Fruit fly (Drosophila melanogaster) whole organism, embryonic: Measurements from ENCODE around the gene CG43638.
A peak's percentile ranks its signal among the peaks of the same experiment; 100 is the strongest.

Source experiments
- CG10543 ChIP-seq: fragments of 200-800 bp; sonication (Bioruptor generic); optimal IDR thresholded peaks from 3 replicates; lab custom pipeline; 2017; ENCODE audit warnings: missing biosample characterization, mild to moderate bottlenecking, missing genetic modification characterization, moderate library complexity
- CG10959 ChIP-seq: fragments of 200-800 bp; sonication (Bioruptor generic); IDR thresholded peaks from 2 replicates; pipeline ENCODE4 v1.3.6; 2022; ENCODE audit warnings: missing biosample characterization, missing genetic modification characterization
- CG11504 ChIP-seq: fragments of 200-800 bp; sonication (Bioruptor generic); optimal IDR thresholded peaks from 3 replicates; lab custom pipeline; 2019; ENCODE audit warnings: missing biosample characterization, mild to moderate bottlenecking, missing genetic modification characterization, moderate library complexity
- CG13624 ChIP-seq: fragments of 200-800 bp; sonication (Bioruptor generic); optimal IDR thresholded peaks from 2 replicates; lab custom pipeline; 2016; ENCODE audit warnings: missing biosample characterization, missing genetic modification characterization
- CG15601 ChIP-seq: fragments of 200-800 bp; sonication (Bioruptor generic); optimal IDR thresholded peaks from 3 replicates; lab custom pipeline; 2019; ENCODE audit warnings: missing biosample characterization, mild to moderate bottlenecking, missing genetic modification characterization, moderate library complexity
- CG16815 ChIP-seq: fragments of 200-800 bp; sonication (Bioruptor generic); optimal IDR thresholded peaks from 3 replicates; lab custom pipeline; 2017; ENCODE audit warnings: missing biosample characterization, mild to moderate bottlenecking, missing genetic modification characterization
- CG18599 ChIP-seq: fragments of 200-800 bp; sonication (Bioruptor generic); optimal IDR thresholded peaks from 3 replicates; lab custom pipeline; 2017; ENCODE audit warnings: missing biosample characterization, missing genetic modification characterization, mild to moderate bottlenecking, moderate library complexity, missing genetic modification reagents
- CG2116 ChIP-seq: fragments of 200-800 bp; sonication (Bioruptor generic); optimal IDR thresholded peaks from 3 replicates; lab custom pipeline; 2018; ENCODE audit warnings: missing biosample characterization, mild to moderate bottlenecking, missing genetic modification characterization
- CG2120 ChIP-seq: fragments of 200-800 bp; sonication (Bioruptor generic); optimal IDR thresholded peaks from 3 replicates; lab custom pipeline; 2016; ENCODE audit warnings: missing biosample characterization, missing genetic modification characterization
- CG2199 ChIP-seq: fragments of 200-800 bp; sonication (Bioruptor generic); IDR thresholded peaks from 3 replicates; pipeline ENCODE4 v1.3.6; 2022; ENCODE audit warnings: missing biosample characterization, missing genetic modification characterization
- CG2875 ChIP-seq: fragments of 200-800 bp; sonication (Bioruptor generic); optimal IDR thresholded peaks from 2 replicates; lab custom pipeline; 2017; ENCODE audit warnings: missing biosample characterization, mild to moderate bottlenecking, missing genetic modification characterization, missing genetic modification reagents
- CG2889 ChIP-seq: fragments of 200-800 bp; sonication (Bioruptor generic); IDR thresholded peaks from 3 replicates; pipeline ENCODE4 v1.3.6; 2022; ENCODE audit warnings: missing biosample characterization, missing genetic modification characterization
- CG31365 ChIP-seq: fragments of 200-800 bp; sonication (Bioruptor generic); optimal IDR thresholded peaks from 2 replicates; lab custom pipeline; 2018; ENCODE audit warnings: missing biosample characterization, mild to moderate bottlenecking, missing genetic modification characterization
- CG31441 ChIP-seq: fragments of 200-800 bp; sonication (Bioruptor generic); IDR thresholded peaks from 2 replicates; pipeline ENCODE4 v1.3.6; 2022; ENCODE audit warnings: missing biosample characterization, missing genetic modification characterization
- CG32772 ChIP-seq: fragments of 200-800 bp; sonication (Bioruptor generic); IDR thresholded peaks from 2 replicates; pipeline ENCODE4 v1.3.6; 2022; ENCODE audit warnings: missing biosample characterization, missing genetic modification characterization
- CG34422 ChIP-seq: fragments of 200-800 bp; sonication (Bioruptor generic); IDR thresholded peaks from 3 replicates; pipeline ENCODE4 v1.3.6; 2022; ENCODE audit warnings: missing biosample characterization, missing genetic modification characterization
- CG4617 ChIP-seq: fragments of 200-800 bp; sonication (Bioruptor generic); optimal IDR thresholded peaks from 3 replicates; lab custom pipeline; 2016; ENCODE audit warnings: missing biosample characterization, missing genetic modification characterization, borderline replicate concordance
- CG4707 ChIP-seq: fragments of 200-800 bp; sonication (Bioruptor generic); optimal IDR thresholded peaks from 2 replicates; lab custom pipeline; 2018; ENCODE audit warnings: missing biosample characterization, mild to moderate bottlenecking, missing genetic modification characterization, moderate library complexity
- CG4730 ChIP-seq: fragments of 200-800 bp; sonication (Bioruptor generic); IDR thresholded peaks from 2 replicates; pipeline ENCODE4 v1.3.6; 2022; ENCODE audit warnings: missing biosample characterization, missing genetic modification characterization
- CG5180 ChIP-seq: fragments of 200-800 bp; sonication (Bioruptor generic); optimal IDR thresholded peaks from 3 replicates; lab custom pipeline; 2017; ENCODE audit warnings: missing biosample characterization, missing genetic modification characterization, mild to moderate bottlenecking, moderate library complexity, missing genetic modification reagents
- CG6689 ChIP-seq: fragments of 200-800 bp; sonication (Bioruptor generic); IDR thresholded peaks from 2 replicates; pipeline ENCODE4 v1.3.6; 2022; ENCODE audit warnings: missing biosample characterization, missing genetic modification characterization
- D19A ChIP-seq: fragments of 200-800 bp; optimal IDR thresholded peaks from 3 replicates; lab custom pipeline; 2019; ENCODE audit warnings: missing biosample characterization, mild to moderate bottlenecking, missing genetic modification characterization, moderate library complexity
- HLH3B ChIP-seq: fragments of 200-800 bp; sonication (Bioruptor generic); IDR thresholded peaks from 2 replicates; pipeline ENCODE4 v1.3.6; 2022; ENCODE audit warnings: missing biosample characterization, missing genetic modification characterization
- HLH54F ChIP-seq: fragments of 200-800 bp; sonication (Bioruptor generic); optimal IDR thresholded peaks from 3 replicates; lab custom pipeline; 2016; ENCODE audit warnings: missing biosample characterization, missing genetic modification characterization
- HmgD ChIP-seq: fragments of 200-800 bp; sonication (Bioruptor generic); optimal IDR thresholded peaks from 3 replicates; lab custom pipeline; 2016; ENCODE audit warnings: missing biosample characterization, missing genetic modification characterization
- Hr3 ChIP-seq: fragments of 200-800 bp; sonication (Bioruptor generic); optimal IDR thresholded peaks from 3 replicates; lab custom pipeline; 2016; ENCODE audit warnings: missing biosample characterization, missing genetic modification characterization
- Hsf ChIP-seq: fragments of 200-800 bp; sonication (Bioruptor generic); optimal IDR thresholded peaks from 3 replicates; lab custom pipeline; 2016; ENCODE audit warnings: missing biosample characterization, missing genetic modification characterization
- Lhr ChIP-seq: fragments of 200-800 bp; sonication (Bioruptor generic); optimal IDR thresholded peaks from 3 replicates; lab custom pipeline; 2017; ENCODE audit warnings: mild to moderate bottlenecking, missing biosample characterization, missing genetic modification reagents, missing genetic modification characterization
- Med ChIP-seq: fragments of 200-800 bp; sonication (Bioruptor generic); peaks from one replicate; lab custom pipeline; 2016; ENCODE audit warnings: missing biosample characterization, missing genetic modification characterization, mild to moderate bottlenecking, inconsistent platforms, moderate library complexity
- NC2α ChIP-seq: fragments of 200-800 bp; sonication (Bioruptor generic); optimal IDR thresholded peaks from 2 replicates; lab custom pipeline; 2016; ENCODE audit warnings: missing biosample characterization, missing genetic modification characterization
- TFAM ChIP-seq: fragments of 200-800 bp; sonication (Bioruptor generic); optimal IDR thresholded peaks from 2 replicates; lab custom pipeline; 2017; ENCODE audit warnings: missing biosample characterization, missing genetic modification characterization, inconsistent platforms
- Usf ChIP-seq: fragments of 200-800 bp; sonication (Bioruptor generic); optimal IDR thresholded peaks from 2 replicates; lab custom pipeline; 2017; ENCODE audit warnings: missing genotype, missing biosample characterization, missing genetic modification characterization
- Xrp1 ChIP-seq: fragments of 200-800 bp; sonication (Bioruptor generic); IDR thresholded peaks from 2 replicates; pipeline ENCODE4 v1.3.6; 2022; ENCODE audit warnings: missing biosample characterization, missing genetic modification characterization
- ac ChIP-seq: fragments of 200-800 bp; sonication (Bioruptor generic); optimal IDR thresholded peaks from 3 replicates; lab custom pipeline; 2017; ENCODE audit warnings: missing biosample characterization, mild to moderate bottlenecking, missing genetic modification characterization
- ase ChIP-seq: fragments of 200-800 bp; sonication (Bioruptor generic); IDR thresholded peaks from 3 replicates; pipeline ENCODE4 v1.3.6; 2022; ENCODE audit warnings: missing biosample characterization, missing genetic modification characterization
- bsh ChIP-seq, 2 experiments: fragments of 200-800 bp; sonication (Bioruptor generic); optimal IDR thresholded peaks; 2 replicates each; lab custom pipeline; 2017 to 2018; ENCODE audit warnings: mild to moderate bottlenecking in 2 of 2, missing biosample characterization in 2 of 2, missing genetic modification characterization in 2 of 2, moderate library complexity in 1 of 2
- cad ChIP-seq: fragments of >200 bp; optimal IDR thresholded peaks from 2 replicates; lab custom pipeline; 2017; ENCODE audit warnings: missing biosample characterization, missing genetic modification characterization
- dati ChIP-seq: fragments of 200-800 bp; sonication (Bioruptor generic); IDR thresholded peaks from 2 replicates; pipeline ENCODE4 v1.3.6; 2022; ENCODE audit warnings: missing biosample characterization, missing genetic modification characterization
- eve ChIP-seq, 2 experiments: fragments of >200 bp; optimal IDR thresholded peaks; 2 replicates each; lab custom pipeline; 2017; ENCODE audit warnings: missing biosample characterization in 2 of 2, missing genetic modification characterization in 2 of 2
- grn ChIP-seq: fragments of 200-800 bp; sonication (Bioruptor generic); optimal IDR thresholded peaks from 3 replicates; lab custom pipeline; 2017; ENCODE audit warnings: missing biosample characterization, missing genetic modification characterization
- ind ChIP-seq: fragments of 200-800 bp; sonication (Bioruptor generic); optimal IDR thresholded peaks from 3 replicates; lab custom pipeline; 2016; ENCODE audit warnings: missing biosample characterization, missing genetic modification characterization
- lilli ChIP-seq: fragments of 200-800 bp; sonication (Bioruptor generic); optimal IDR thresholded peaks from 3 replicates; lab custom pipeline; 2016; ENCODE audit warnings: missing biosample characterization, missing genetic modification characterization
- lola ChIP-seq, 3 experiments: fragments of >200 bp in 2 of 3; fragments of 200-800 bp in 1 of 3; sonication (Bioruptor generic) in 1 of 3; optimal IDR thresholded peaks; 2 replicates each; lab custom pipeline; 2017 to 2019; ENCODE audit warnings: missing biosample characterization in 3 of 3, missing genetic modification characterization in 3 of 3, mild to moderate bottlenecking in 1 of 3, moderate library complexity in 1 of 3
- scrt ChIP-seq: fragments of 200-800 bp; sonication (Bioruptor generic); optimal IDR thresholded peaks from 2 replicates; lab custom pipeline; 2018; ENCODE audit warnings: missing biosample characterization, mild to moderate bottlenecking, missing genetic modification characterization, moderate library complexity
- sqz ChIP-seq: fragments of 200-800 bp; sonication (Bioruptor generic); optimal IDR thresholded peaks from 3 replicates; lab custom pipeline; 2018; ENCODE audit warnings: missing biosample characterization, mild to moderate bottlenecking, missing genetic modification characterization
- sr ChIP-seq: fragments of 200-800 bp; sonication (Bioruptor generic); IDR thresholded peaks from 3 replicates; pipeline ENCODE4 v1.3.6; 2022; ENCODE audit warnings: missing biosample characterization, missing genetic modification characterization
- ssp ChIP-seq: fragments of 200-800 bp; sonication (Bioruptor generic); IDR thresholded peaks from 2 replicates; pipeline ENCODE4 v1.3.6; 2022; ENCODE audit warnings: missing biosample characterization, missing genetic modification characterization
- trh ChIP-seq: fragments of 200-800 bp; sonication (Bioruptor generic); optimal IDR thresholded peaks from 2 replicates; lab custom pipeline; 2016; ENCODE audit warnings: missing biosample characterization, missing genetic modification characterization
- z ChIP-seq: fragments of 200-800 bp; sonication (Bioruptor generic); IDR thresholded peaks from 3 replicates; pipeline ENCODE4 v1.3.6; 2022; ENCODE audit warnings: missing biosample characterization, missing genetic modification characterization
- zf30C ChIP-seq: fragments of 200-800 bp; sonication (Bioruptor generic); optimal IDR thresholded peaks from 3 replicates; lab custom pipeline; 2018; ENCODE audit warnings: missing biosample characterization, mild to moderate bottlenecking, missing genetic modification characterization
- zfh1 ChIP-seq: fragments of 200-800 bp; sonication (Bioruptor generic); IDR thresholded peaks from 3 replicates; pipeline ENCODE4 v1.3.6; 2022; ENCODE audit warnings: missing biosample characterization, missing genetic modification characterization

The CG43638 gene

dm6 chr3L:12077348-12077747, 33.0 kb downstream of the CG43638 start (continued):
- TF ChIP-seq CG34422 (GFP tag; lab: Robert Waterston, UW), result peak; percentile 47; the same call in 1 of the 3 replicates
- TF ChIP-seq ac, result peak; percentile 64
- no peak for TF ChIP-seq sr (GFP tag; lab: Robert Waterston, UW)
- peak; percentile 61 for TF ChIP-seq Hr3 (GFP tag; lab: Kevin White, UChicago)
- TF ChIP-seq ind (GFP tag; lab: Kevin White, UChicago), result peak; percentile 31
- TF ChIP-seq CG16815 (GFP tag; lab: Kevin White, UChicago), result peak; percentile 66
- TF ChIP-seq trh (GFP tag; lab: Kevin White, UChicago), result peak; percentile 34
- TF ChIP-seq eve (GFP tag; optimal IDR thresholded peaks at IDR 0.05; lab: Kevin White, UChicago), result peak in 1 of 2 experiments; percentile 67
- TF ChIP-seq CG2199 (GFP tag; lab: Robert Waterston, UW), result peak; percentile 69; the same call in 2 of the 3 replicates
- peak; percentile 88 for TF ChIP-seq CG10959
- TF ChIP-seq Lhr, result peak; percentile 46
- peak; percentile 88 for TF ChIP-seq Xrp1 (GFP tag; lab: Robert Waterston, UW)
- TF ChIP-seq ssp, result peak; percentile 72
- TF ChIP-seq CG6689 (GFP tag; lab: Robert Waterston, UW), result peak; percentile 67
- peak; percentile 21 for TF ChIP-seq CG13624 (GFP tag; lab: Kevin White, UChicago)
- TF ChIP-seq CG15601 (tag; lab: Kevin White, UChicago), result peak; percentile 47
- 0 out of 2 replicates have a peak, but pooled peaks have one; percentile 20 for TF ChIP-seq CG4730
- no peak for TF ChIP-seq CG4617 (GFP tag; lab: Kevin White, UChicago)
- no peak for TF ChIP-seq CG2889 (GFP tag; lab: Robert Waterston, UW)
- peak; percentile 61 for TF ChIP-seq D19A
- no peak for TF ChIP-seq dati
- TF ChIP-seq CG2875 (GFP tag; lab: Kevin White, UChicago), result peak; percentile 24
- TF ChIP-seq CG31365 (tag; lab: Kevin White, UChicago), result no peak
- peak; percentile 4 for TF ChIP-seq NC2α (GFP tag; lab: Kevin White, UChicago)
- peak; percentile 81 for TF ChIP-seq zfh1 (GFP tag; lab: Robert Waterston, UW)
- peak; percentile 5 for TF ChIP-seq TFAM
- TF ChIP-seq CG2120 (GFP tag; lab: Kevin White, UChicago), result peak; percentile 28
- peak; percentile 33 for TF ChIP-seq CG2116
- TF ChIP-seq lilli (GFP tag; lab: Kevin White, UChicago), result peak; percentile 34
- TF ChIP-seq z (GFP tag; lab: Robert Waterston, UW), result no peak
- peak; percentile 66 for TF ChIP-seq Med (GFP tag; lab: Kevin White, UChicago)
- TF ChIP-seq CG4707 (GFP tag; lab: Kevin White, UChicago), result peak; percentile 11
- TF ChIP-seq lola (GFP tag; optimal IDR thresholded peaks at IDR 0.05; lab: Kevin White, UChicago), result peak in 1 of 3 experiments; percentile 79
- TF ChIP-seq HmgD, result no peak
- peak; percentile 61 for TF ChIP-seq CG31441 (GFP tag; lab: Robert Waterston, UW)
- peak; percentile 68 for TF ChIP-seq sqz
- TF ChIP-seq HLH3B (GFP tag; lab: Robert Waterston, UW), result peak; percentile 61
- peak; percentile 68 for TF ChIP-seq CG11504 (tag; lab: Kevin White, UChicago)
- no peak for TF ChIP-seq CG10543
- peak; percentile 19 for TF ChIP-seq CG5180 (GFP tag; lab: Kevin White, UChicago)
- no peak for TF ChIP-seq grn
- TF ChIP-seq cad (GFP tag; lab: Kevin White, UChicago), result no peak
- TF ChIP-seq CG32772 (GFP tag; lab: Robert Waterston, UW), result peak; percentile 62
- peak; percentile 92 for TF ChIP-seq zf30C
- peak; percentile 62 for TF ChIP-seq Hsf (GFP tag; lab: Kevin White, UChicago)
- peak; percentile 10 for TF ChIP-seq HLH54F (GFP tag; lab: Kevin White, UChicago)
- no peak for TF ChIP-seq ase (GFP tag; lab: Robert Waterston, UW)
- peak; percentile 22 for TF ChIP-seq CG18599 (GFP tag; lab: Kevin White, UChicago)
- no peak for TF ChIP-seq scrt (GFP tag; lab: Kevin White, UChicago)
- peak; percentile 76 to 77 for TF ChIP-seq bsh (GFP tag; optimal IDR thresholded peaks at IDR 0.05; lab: Kevin White, UChicago)
- peak; percentile 30 for TF ChIP-seq Usf (GFP tag; lab: Kevin White, UChicago)
